Worm (Caenorhabditis elegans) whole organism, L1 larva: Measurements from ENCODE around the gene Y40A1A.2.

Experiments used
- F16B12.6 ChIP-seq: fragments of 150-350 bp; optimal IDR thresholded peaks from 2 replicates; lab custom pipeline; 2014; ENCODE audit warnings: missing biosample characterization, missing genetic modification characterization
- alr-1 ChIP-seq: fragments of 200-800 bp; sonication (Bioruptor generic); optimal IDR thresholded peaks from 2 replicates; lab custom pipeline; 2018; ENCODE audit warnings: borderline replicate concordance, mild to moderate bottlenecking, missing genetic modification characterization, missing compliant biosample characterization
- ama-1 ChIP-seq: fragments of 150-350 bp; optimal IDR thresholded peaks from 2 replicates; lab custom pipeline; 2014
- ceh-82 ChIP-seq, 3 experiments: fragments of 150-350 bp in 1 of 3; sonication (generic microtip) in 2 of 3; optimal IDR thresholded peaks; 2 replicates each; lab custom pipeline; 2014 to 2017; ENCODE audit warnings: missing biosample characterization in 3 of 3, missing genetic modification characterization in 3 of 3
- ceh-90 ChIP-seq: sonication (generic microtip); optimal IDR thresholded peaks from 2 replicates; lab custom pipeline; 2016; ENCODE audit warnings: missing genetic modification characterization, missing compliant biosample characterization
- efl-3 ChIP-seq: fragments of 200-800 bp; sonication (Bioruptor generic); optimal IDR thresholded peaks from 2 replicates; lab custom pipeline; 2018; ENCODE audit warnings: mild to moderate bottlenecking, missing genetic modification characterization, missing compliant biosample characterization
- egl-13 ChIP-seq: sonication (generic microtip); optimal IDR thresholded peaks from 2 replicates; lab custom pipeline; 2016; ENCODE audit warnings: missing genotype, missing genetic modification reagents, missing genetic modification characterization, missing compliant biosample characterization
- elt-2 ChIP-seq: sonication (generic microtip); optimal IDR thresholded peaks from 2 replicates; lab custom pipeline; 2016; ENCODE audit warnings: missing genetic modification characterization, mild to moderate bottlenecking, inconsistent platforms, missing compliant biosample characterization, missing genetic modification reagents
- elt-3 ChIP-seq, 6 experiments: fragments of 150-350 bp in 1 of 6; sonication (generic microtip); optimal IDR thresholded peaks; 2 replicates each; lab custom pipeline; 2017 to 2018; ENCODE audit warnings: missing biosample characterization in 6 of 6, missing genetic modification characterization in 6 of 6, inconsistent platforms in 1 of 6
- ets-5 ChIP-seq: fragments of 200-800 bp; sonication (Bioruptor generic); IDR thresholded peaks from 2 replicates; pipeline ENCODE4 v1.3.6; 2022; ENCODE audit warnings: missing genetic modification characterization, missing compliant biosample characterization
- fkh-10 ChIP-seq: sonication (generic microtip); optimal IDR thresholded peaks from 2 replicates; lab custom pipeline; 2017; ENCODE audit warnings: missing biosample characterization, missing genetic modification reagents, missing genetic modification characterization
- fkh-4 ChIP-seq: sonication (generic microtip); optimal IDR thresholded peaks from 2 replicates; lab custom pipeline; 2016; ENCODE audit warnings: missing compliant biosample characterization, missing genetic modification characterization, borderline replicate concordance
- hlh-17 ChIP-seq: fragments of 200-800 bp; sonication (Bioruptor generic); optimal IDR thresholded peaks from 2 replicates; lab custom pipeline; 2018; ENCODE audit warnings: missing genetic modification characterization, mild to moderate bottlenecking, missing compliant biosample characterization, moderate library complexity, borderline replicate concordance
- hlh-4 ChIP-seq: sonication (generic microtip); optimal IDR thresholded peaks from 2 replicates; lab custom pipeline; 2016; ENCODE audit warnings: mild to moderate bottlenecking, missing genetic modification characterization, missing compliant biosample characterization
- hpl-2 ChIP-seq: fragments of 150-350 bp; optimal IDR thresholded peaks from 2 replicates; lab custom pipeline; 2014; ENCODE audit warnings: missing biosample characterization, missing genetic modification reagents, missing genetic modification characterization
- irx-1 ChIP-seq: sonication (generic microtip); optimal IDR thresholded peaks from 2 replicates; lab custom pipeline; 2016; ENCODE audit warnings: missing genetic modification characterization, missing compliant biosample characterization
- isw-1 ChIP-seq: fragments of 200-800 bp; sonication (Bioruptor generic); IDR thresholded peaks from 2 replicates; pipeline ENCODE4 v1.3.6; 2022; ENCODE audit warnings: missing genetic modification characterization, missing compliant biosample characterization
- jun-1 ChIP-seq: fragments of 150-350 bp; optimal IDR thresholded peaks from 2 replicates; lab custom pipeline; 2014; ENCODE audit warnings: missing biosample characterization, missing genetic modification reagents, missing genetic modification characterization
- lin-14 ChIP-seq: fragments of 200-800 bp; sonication (Bioruptor generic); optimal IDR thresholded peaks from 2 replicates; lab custom pipeline; 2018; ENCODE audit warnings: mild to moderate bottlenecking, missing genetic modification characterization, moderate library complexity, missing compliant biosample characterization
- lin-15B ChIP-seq: fragments of 150-350 bp; sonication (generic microtip); optimal IDR thresholded peaks from 3 replicates; lab custom pipeline; 2014; ENCODE audit warnings: missing biosample characterization, missing genetic modification characterization
- lin-35 ChIP-seq, 2 experiments: fragments of 150-350 bp; optimal IDR thresholded peaks; 2 replicates each; lab custom pipeline; 2014; ENCODE audit warnings: missing biosample characterization in 2 of 2, missing genetic modification characterization in 2 of 2, missing genetic modification reagents in 2 of 2
- lin-39 ChIP-seq: fragments of 150-350 bp; optimal IDR thresholded peaks from 2 replicates; lab custom pipeline; 2014; ENCODE audit warnings: missing biosample characterization, missing genetic modification reagents, missing genetic modification characterization
- mdl-1 ChIP-seq, 2 experiments: fragments of 150-350 bp; optimal IDR thresholded peaks; 2 replicates each; lab custom pipeline; 2014 to 2017; ENCODE audit warnings: missing biosample characterization in 2 of 2, missing genetic modification characterization in 2 of 2, inconsistent platforms in 1 of 2
- mep-1 ChIP-seq: fragments of 150-350 bp; optimal IDR thresholded peaks from 2 replicates; lab custom pipeline; 2014; ENCODE audit warnings: missing biosample characterization, missing genetic modification characterization
- nhr-20 ChIP-seq: sonication (generic microtip); optimal IDR thresholded peaks from 2 replicates; lab custom pipeline; 2016; ENCODE audit warnings: mild to moderate bottlenecking, missing genetic modification characterization, missing compliant biosample characterization
- nhr-28 ChIP-seq: fragments of 150-350 bp; optimal IDR thresholded peaks from 2 replicates; lab custom pipeline; 2014; ENCODE audit warnings: missing biosample characterization, missing genetic modification characterization
- nhr-47 ChIP-seq: sonication (generic microtip); optimal IDR thresholded peaks from 2 replicates; lab custom pipeline; 2016; ENCODE audit warnings: mild to moderate bottlenecking, missing genetic modification characterization, moderate library complexity, missing compliant biosample characterization
- nhr-71 ChIP-seq: sonication (generic microtip); optimal IDR thresholded peaks from 2 replicates; lab custom pipeline; 2016; ENCODE audit warnings: mild to moderate bottlenecking, missing genetic modification characterization, moderate library complexity, missing compliant biosample characterization
- nhr-85 ChIP-seq: sonication (generic microtip); peaks from one replicate; lab custom pipeline; 2016; ENCODE audit warnings: missing genetic modification characterization, inconsistent platforms, missing compliant biosample characterization
- nhr-90 ChIP-seq: sonication (generic microtip); optimal IDR thresholded peaks from 2 replicates; lab custom pipeline; 2016; ENCODE audit warnings: mild to moderate bottlenecking, missing genetic modification characterization, missing compliant biosample characterization; ENCODE audit not compliant: poor library complexity
- pag-3 ChIP-seq: sonication (generic microtip); optimal IDR thresholded peaks from 2 replicates; lab custom pipeline; 2017; ENCODE audit warnings: missing genetic modification characterization, mild to moderate bottlenecking, missing compliant biosample characterization, antibody characterized with exemption, borderline replicate concordance; ENCODE audit not compliant: insufficient read depth
- skn-1 ChIP-seq: fragments of 150-350 bp; optimal IDR thresholded peaks from 2 replicates; lab custom pipeline; 2014; ENCODE audit warnings: missing biosample characterization, missing genetic modification characterization
- unc-98 ChIP-seq: fragments of 200-800 bp; sonication (Bioruptor generic); IDR thresholded peaks from 2 replicates; pipeline ENCODE4 v1.3.6; 2022; ENCODE audit warnings: missing genetic modification characterization, missing compliant biosample characterization
- vab-15 ChIP-seq: sonication (generic microtip); optimal IDR thresholded peaks from 2 replicates; lab custom pipeline; 2017; ENCODE audit warnings: missing genotype, mild to moderate bottlenecking, missing genetic modification characterization, missing compliant biosample characterization
- ztf-11 ChIP-seq, 2 experiments: sonication (generic microtip); optimal IDR thresholded peaks; 2 replicates each; lab custom pipeline; 2016 to 2017; ENCODE audit warnings: missing genetic modification characterization in 2 of 2, missing biosample characterization in 1 of 2, missing compliant biosample characterization in 1 of 2

The Y40A1A.2 gene

ce11 chrX:2013912-2014311 is 23.4 kb downstream of the Y40A1A.2 start:
- TF ChIP-seq hlh-17 (GFP tag; lab: Kevin White, UChicago) = no peak
- TF ChIP-seq ceh-82 (tag; optimal IDR thresholded peaks at IDR 0.05; lab: Kevin White, UChicago) = peak in 2 of 3 experiments; percentile 14 to 15
- TF ChIP-seq lin-14 (GFP tag; lab: Kevin White, UChicago) = peak; percentile 19
- no peak for TF ChIP-seq lin-39 (tag; lab: Kevin White, UChicago)
- no peak for TF ChIP-seq ets-5
- TF ChIP-seq mdl-1 (tag; optimal IDR thresholded peaks at IDR 0.05; lab: Kevin White, UChicago) = no peak
- TF ChIP-seq skn-1 (tag; lab: Kevin White, UChicago) = peak; percentile 69
- no peak for TF ChIP-seq egl-13
- no peak for TF ChIP-seq hlh-4

DNA sequence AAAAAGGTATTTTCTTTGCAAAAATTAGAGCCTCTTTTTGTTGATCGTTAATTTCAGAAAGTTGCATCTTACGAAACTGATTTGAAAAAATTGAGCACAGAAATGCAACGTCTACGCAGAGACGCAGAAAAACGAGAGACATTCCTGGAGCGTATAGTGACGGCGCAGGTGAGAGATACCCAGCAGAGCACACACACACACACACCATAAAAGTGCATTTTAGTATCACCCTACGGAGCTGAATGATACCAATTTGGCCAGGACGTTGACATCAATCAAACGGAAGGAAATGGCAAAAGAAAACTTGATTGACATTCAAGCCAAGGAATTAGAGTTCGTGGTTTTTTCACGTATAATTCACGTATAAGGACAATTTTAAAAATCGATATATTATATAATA is 24.0 kb downstream of the Y40A1A.2 start:
- TF ChIP-seq lin-35 (GFP tag; optimal IDR thresholded peaks at IDR 0.05; lab: Kevin White, UChicago) (peak in 1 of 2 experiments; percentile 2), elt-2 (tag; lab: Kevin White, UChicago) (peak; percentile 66), efl-3 (GFP tag; lab: Kevin White, UChicago) (no peak), vab-15 (no peak), ama-1 (lab: Kevin White, UChicago) (no peak), fkh-4 (tag; lab: Kevin White, UChicago) (no peak), mep-1 (tag; lab: Kevin White, UChicago) (no peak), nhr-85 (tag; lab: Kevin White, UChicago) (no peak), hlh-4 (no peak), alr-1 (no peak), jun-1 (tag; lab: Kevin White, UChicago) (no peak), ztf-11 (tag; optimal IDR thresholded peaks at IDR 0.05; lab: Kevin White, UChicago) (no peak), pag-3 (no peak), nhr-90 (no peak), ceh-90 (no peak), isw-1 (GFP tag; lab: Robert Waterston, UW) (no peak), irx-1 (tag; lab: Kevin White, UChicago) (no peak), nhr-20 (no peak), F16B12.6 (tag; lab: Kevin White, UChicago) (no peak), lin-14 (GFP tag; lab: Kevin White, UChicago) (peak; percentile 29), nhr-47 (tag; lab: Kevin White, UChicago) (no peak)
- TF ChIP-seq, all 84 proteins: peak for 3

DNA sequence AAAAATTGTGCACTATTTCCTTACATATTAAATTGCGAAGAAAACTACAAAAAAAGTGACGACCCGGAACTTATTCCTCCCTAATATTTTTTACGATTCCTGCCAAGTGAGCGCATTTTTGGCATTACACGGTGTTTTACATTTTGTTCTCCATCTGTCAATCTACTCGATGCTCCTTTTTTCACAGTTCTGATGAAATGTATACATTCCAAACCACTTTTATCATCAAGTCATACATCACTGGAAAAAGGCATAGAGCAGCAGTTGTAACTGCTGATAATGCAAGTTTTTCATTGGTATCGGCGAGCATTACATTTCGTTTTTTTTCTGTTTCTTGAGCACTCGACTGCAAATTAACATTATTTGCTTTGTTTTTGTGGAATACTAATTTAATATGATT is 27.7 kb downstream of the Y40A1A.2 start:
- TF ChIP-seq lin-35 (GFP tag; optimal IDR thresholded peaks at IDR 0.05; lab: Kevin White, UChicago) (peak in 1 of 2 experiments; percentile 8), lin-15B (tag; lab: Kevin White, UChicago) (no peak), nhr-71 (tag; lab: Kevin White, UChicago) (no peak), elt-2 (tag; lab: Kevin White, UChicago) (peak; percentile 22), hpl-2 (GFP tag; lab: Kevin White, UChicago) (no peak)
- TF ChIP-seq, all 84 proteins: peak for 2

DNA sequence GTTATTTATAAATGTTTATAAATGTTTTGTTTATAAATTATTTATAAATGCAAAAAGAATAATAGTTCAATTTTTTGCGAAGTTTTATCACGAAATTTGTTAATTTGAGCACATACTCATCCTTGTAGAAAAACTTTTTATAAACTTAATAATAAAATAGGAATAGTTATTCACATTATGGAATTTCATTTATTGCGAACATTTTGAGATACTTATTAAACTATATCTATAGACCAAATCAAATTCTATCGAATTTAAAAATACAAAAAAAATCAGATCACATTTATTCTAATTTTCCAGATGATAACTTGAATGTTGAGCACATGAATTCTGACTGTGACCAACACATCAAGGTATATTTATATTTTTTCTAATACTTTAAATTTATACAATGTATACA is 28.3 kb downstream of the Y40A1A.2 start, which contains the start of gene Y102A11A.3:
Gene Y102A11A.3 (plus strand): TSS at position 301 of the 400 bp plus-strand sequence.
- TF ChIP-seq elt-3 (tag; optimal IDR thresholded peaks at IDR 0.05; lab: Kevin White, UChicago) (no peak), nhr-28 (tag; lab: Kevin White, UChicago) (no peak), fkh-10 (GFP tag; lab: Kevin White, UChicago) (no peak), mdl-1 (tag; optimal IDR thresholded peaks at IDR 0.05; lab: Kevin White, UChicago) (no peak), lin-14 (GFP tag; lab: Kevin White, UChicago) (no peak), pag-3 (no peak), unc-98 (GFP tag; lab: Robert Waterston, UW) (no peak), hlh-4 (no peak), nhr-85 (tag; lab: Kevin White, UChicago) (no peak), alr-1 (no peak)
